4 fruit fly cellular contexts compared by ENCODE assay signal in the genomic region with DNA sequence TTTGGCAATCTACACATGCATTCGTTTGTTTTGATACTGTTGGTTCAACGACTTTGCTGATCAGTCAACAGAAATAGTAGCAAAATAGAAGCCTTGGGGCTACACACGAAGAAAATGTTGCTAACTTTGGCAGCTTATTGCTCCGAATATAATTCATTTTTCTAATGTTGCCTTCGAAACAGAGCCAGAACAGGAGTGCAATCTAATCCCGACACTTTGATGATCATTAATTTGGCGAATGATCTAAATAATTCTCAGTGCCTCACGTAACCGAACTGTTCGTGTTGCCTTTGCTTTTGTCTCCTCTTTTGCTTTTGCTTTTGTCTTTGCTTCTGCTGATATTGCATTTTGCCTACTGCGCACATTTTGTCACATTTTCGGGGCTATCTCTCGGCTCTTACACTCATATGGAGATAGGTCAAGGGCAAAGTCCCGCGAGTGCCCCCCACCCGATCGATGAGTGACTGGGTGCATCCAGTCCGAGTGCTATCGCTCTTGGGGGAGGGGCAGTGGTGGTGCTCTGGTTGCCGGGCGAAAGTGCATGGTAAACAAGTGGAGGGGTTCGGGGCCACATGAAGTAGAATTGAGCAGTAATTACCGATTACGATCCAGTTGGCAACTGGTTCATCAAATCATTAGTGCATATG.
TF ChIP-seq lines count a peak whose summit lies in the region.

No protein-coding gene starts in this region.

TF ChIP-seq in whole organism, embryonic, 481 proteins besides CTCF, POLR2A, EP300 and RAD21 (continued from another document):
- no peak for TF ChIP-seq bsh (GFP tag; optimal IDR thresholded peaks at IDR 0.05; lab: Kevin White, UChicago)
- TF ChIP-seq Ada2b (GFP tag; IDR thresholded peaks at IDR 0.05; lab: Robert Waterston, UW): 0 out of 2 replicates have a peak, but pooled peaks have one; percentile 12
- TF ChIP-seq sens (GFP tag; lab: Kevin White, UChicago): peak; percentile 49
- peak; percentile 34; the same call in 1 of the 3 replicates for TF ChIP-seq dysf (GFP tag; IDR thresholded peaks at IDR 0.05; lab: Robert Waterston, UW)
- no peak for TF ChIP-seq pan (optimal IDR thresholded peaks at IDR 0.05; lab: Kevin White, UChicago)
- TF ChIP-seq pan (GFP tag; optimal IDR thresholded peaks at IDR 0.05 in 1 of 2, IDR thresholded peaks at IDR 0.05 in 1 of 2): peak in 1 of 2 experiments; percentile 24
- no peak for TF ChIP-seq ato (GFP tag; IDR thresholded peaks at IDR 0.05; lab: Robert Waterston, UW; ENCODE audit: partially characterized antibody)
- TF ChIP-seq Sox102F (GFP tag; optimal IDR thresholded peaks at IDR 0.05; lab: Kevin White, UChicago): peak; percentile 15
- peak; percentile 40 for TF ChIP-seq Med (GFP tag; lab: Kevin White, UChicago)
- peak; percentile 74 for TF ChIP-seq Drgx (GFP tag; IDR thresholded peaks at IDR 0.05; lab: Robert Waterston, UW)
- peak; percentile 2 for TF ChIP-seq phol (tag; optimal IDR thresholded peaks at IDR 0.05; lab: Kevin White, UChicago)
- TF ChIP-seq nom (GFP tag; optimal IDR thresholded peaks at IDR 0.05; lab: Kevin White, UChicago): peak; percentile 47
- no peak for TF ChIP-seq CG14860 (GFP tag; IDR thresholded peaks at IDR 0.05; lab: Robert Waterston, UW; ENCODE audit: partially characterized antibody)

TF ChIP-seq in whole organism, prepupa, 60 proteins besides CTCF, POLR2A, EP300 and RAD21 (continued from another document and continues in another):
- peak; percentile 32 for TF ChIP-seq CG34406 (GFP tag; optimal IDR thresholded peaks at IDR 0.05; lab: Kevin White, UChicago)
- peak; percentile 22 for TF ChIP-seq CG10631 (GFP tag; optimal IDR thresholded peaks at IDR 0.05; lab: Kevin White, UChicago)
- TF ChIP-seq CG11294 (GFP tag; IDR thresholded peaks at IDR 0.05; lab: Robert Waterston, UW): peak; percentile 44; the same call in 1 of the 2 replicates
- TF ChIP-seq CG3032 (tag; optimal IDR thresholded peaks at IDR 0.05; lab: Kevin White, UChicago): peak; percentile 8
- peak; percentile 40 for TF ChIP-seq cyc (GFP tag; optimal IDR thresholded peaks at IDR 0.05; lab: Kevin White, UChicago)
- no peak for TF ChIP-seq CG9139 (GFP tag; optimal IDR thresholded peaks at IDR 0.05; lab: Kevin White, UChicago)
- TF ChIP-seq CG11762 (GFP tag; optimal IDR thresholded peaks at IDR 0.05; lab: Kevin White, UChicago; ENCODE audit: insufficient read depth): peak; percentile 26
- TF ChIP-seq lz (GFP tag; optimal IDR thresholded peaks at IDR 0.05; lab: Kevin White, UChicago): peak; percentile 47
- TF ChIP-seq Eip75B (GFP tag; optimal IDR thresholded peaks at IDR 0.05; lab: Kevin White, UChicago): peak; percentile 8
- peak; percentile 53; the same call in 2 of the 3 replicates for TF ChIP-seq CG8119 (GFP tag; IDR thresholded peaks at IDR 0.05; lab: Robert Waterston, UW)
- TF ChIP-seq CG10669 (GFP tag; optimal IDR thresholded peaks at IDR 0.05; lab: Kevin White, UChicago): peak; percentile 31
- peak; percentile 30 for TF ChIP-seq net (GFP tag; optimal IDR thresholded peaks at IDR 0.05; lab: Kevin White, UChicago)
- no peak for TF ChIP-seq spab (GFP tag; optimal IDR thresholded peaks at IDR 0.05; lab: Kevin White, UChicago)
- TF ChIP-seq CG16779 (tag; optimal IDR thresholded peaks at IDR 0.05; lab: Kevin White, UChicago): no peak
- no peak for TF ChIP-seq Hr38 (GFP tag; optimal IDR thresholded peaks at IDR 0.05; lab: Kevin White, UChicago)
- TF ChIP-seq Blimp-1 (GFP tag; optimal IDR thresholded peaks at IDR 0.05; lab: Kevin White, UChicago): no peak
- TF ChIP-seq CG15336 (GFP tag; IDR thresholded peaks at IDR 0.05; lab: Robert Waterston, UW): peak; percentile 49
- TF ChIP-seq topi (GFP tag; optimal IDR thresholded peaks at IDR 0.05; lab: Kevin White, UChicago): peak; percentile 45
- peak; percentile 27 for TF ChIP-seq Sox14 (GFP tag; optimal IDR thresholded peaks at IDR 0.05; lab: Kevin White, UChicago)
- TF ChIP-seq eg (GFP tag; IDR thresholded peaks at IDR 0.05; lab: Robert Waterston, UW): peak; percentile 69; the same call in 1 of the 3 replicates
- no peak for TF ChIP-seq Eip93F (GFP tag; optimal IDR thresholded peaks at IDR 0.05; lab: Kevin White, UChicago)
- TF ChIP-seq Sox15 (GFP tag; optimal IDR thresholded peaks at IDR 0.05; lab: Kevin White, UChicago): no peak
- TF ChIP-seq Ets96B (tag; optimal IDR thresholded peaks at IDR 0.05; lab: Kevin White, UChicago): peak; percentile 12
- peak; percentile 56 for TF ChIP-seq esn (GFP tag; optimal IDR thresholded peaks at IDR 0.05; lab: Kevin White, UChicago)
- peak; percentile 2 to 27 for TF ChIP-seq ss (GFP tag; optimal IDR thresholded peaks at IDR 0.05; lab: Kevin White, UChicago)
- peak; percentile 90 for TF ChIP-seq vri (GFP tag; optimal IDR thresholded peaks at IDR 0.05; lab: Kevin White, UChicago)
- peak; percentile 51 for TF ChIP-seq Smox (GFP tag; optimal IDR thresholded peaks at IDR 0.05; lab: Kevin White, UChicago)
- TF ChIP-seq CG7368 (GFP tag; optimal IDR thresholded peaks at IDR 0.05; lab: Kevin White, UChicago): peak; percentile 20
- peak; percentile 38; the same call in 1 of the 2 replicates for TF ChIP-seq Gug (GFP tag; IDR thresholded peaks at IDR 0.05; lab: Robert Waterston, UW)
- TF ChIP-seq pdm3 (GFP tag; optimal IDR thresholded peaks at IDR 0.05; lab: Kevin White, UChicago): peak; percentile 35
- TF ChIP-seq CG6163 (GFP tag; IDR thresholded peaks at IDR 0.05; lab: Robert Waterston, UW): peak; percentile 62; the same call in 2 of the 3 replicates
- no peak for TF ChIP-seq fd85E (GFP tag; optimal IDR thresholded peaks at IDR 0.05; lab: Kevin White, UChicago)
- TF ChIP-seq Hr39 (GFP tag; optimal IDR thresholded peaks at IDR 0.05; lab: Kevin White, UChicago): peak; percentile 70
- peak; percentile 47 for TF ChIP-seq Hr4 (GFP tag; optimal IDR thresholded peaks at IDR 0.05; lab: Kevin White, UChicago)
- peak; percentile 56 for TF ChIP-seq Met (GFP tag; optimal IDR thresholded peaks at IDR 0.05; lab: Kevin White, UChicago)
- TF ChIP-seq CG4318 (GFP tag; optimal IDR thresholded peaks at IDR 0.05; lab: Kevin White, UChicago): no peak

TF ChIP-seq in whole organism, pupa, 21 proteins besides CTCF, POLR2A, EP300 and RAD21 (continued from another document):
- TF ChIP-seq CG14655 (GFP tag; optimal IDR thresholded peaks at IDR 0.05; lab: Kevin White, UChicago) (peak; percentile 38), EcR (GFP tag; optimal IDR thresholded peaks at IDR 0.05; lab: Kevin White, UChicago) (peak; percentile 50)
TF ChIP-seq in whole organism, pupa: peak in this region for 13.

TF ChIP-seq in whole organism, wandering third instar larva, 38 proteins besides CTCF, POLR2A, EP300 and RAD21 (continued from another document):
- no peak for TF ChIP-seq dl (GFP tag; optimal IDR thresholded peaks at IDR 0.05; lab: Kevin White, UChicago; ENCODE audit: insufficient read depth in 1 of 2, partially characterized antibody in 2 of 2)
- TF ChIP-seq dmrt93B (GFP tag; optimal IDR thresholded peaks at IDR 0.05; lab: Kevin White, UChicago): peak; percentile 52
- TF ChIP-seq Hr78 (GFP tag; optimal IDR thresholded peaks at IDR 0.05; lab: Kevin White, UChicago): no peak
- TF ChIP-seq foxo (GFP tag; optimal IDR thresholded peaks at IDR 0.05; lab: Kevin White, UChicago): peak in 1 of 2 experiments; percentile 78
- TF ChIP-seq ey (GFP tag; optimal IDR thresholded peaks at IDR 0.05; lab: Kevin White, UChicago): peak; percentile 85
- TF ChIP-seq sage (GFP tag; optimal IDR thresholded peaks at IDR 0.05; lab: Kevin White, UChicago): peak; percentile 32
- TF ChIP-seq HLH106 (tag; optimal IDR thresholded peaks at IDR 0.05; lab: Kevin White, UChicago): peak; percentile 73
- TF ChIP-seq Vsx2 (GFP tag; optimal IDR thresholded peaks at IDR 0.05; lab: Kevin White, UChicago; ENCODE audit: partially characterized antibody): no peak
- TF ChIP-seq tai (GFP tag; optimal IDR thresholded peaks at IDR 0.05; lab: Kevin White, UChicago): no peak
- TF ChIP-seq h (GFP tag; optimal IDR thresholded peaks at IDR 0.05; lab: Kevin White, UChicago): peak; percentile 87
- TF ChIP-seq OdsH (GFP tag; optimal IDR thresholded peaks at IDR 0.05; lab: Kevin White, UChicago): peak; percentile 75
- TF ChIP-seq Myc (optimal IDR thresholded peaks at IDR 0.05; lab: Kevin White, UChicago): no peak
- TF ChIP-seq Hnf4 (GFP tag; optimal IDR thresholded peaks at IDR 0.05; lab: Kevin White, UChicago): peak; percentile 71
- no peak for TF ChIP-seq brk (GFP tag; optimal IDR thresholded peaks at IDR 0.05; lab: Kevin White, UChicago)
- no peak for TF ChIP-seq dsf (GFP tag; optimal IDR thresholded peaks at IDR 0.05; lab: Kevin White, UChicago; ENCODE audit: borderline replicate concordance)
- TF ChIP-seq Abd-B (GFP tag; optimal IDR thresholded peaks at IDR 0.05; lab: Kevin White, UChicago): no peak
- no peak for TF ChIP-seq CrebA (GFP tag; optimal IDR thresholded peaks at IDR 0.05; lab: Kevin White, UChicago; ENCODE audit: borderline replicate concordance)
